Fruit fly (Drosophila melanogaster) whole organism, embryonic: ENCODE data around the gene Rab9.
A peak's percentile ranks its signal among the peaks of the same experiment; 100 is the strongest.

Experiments used
- Aef1 ChIP-seq: fragments of 200-800 bp; sonication (Bioruptor generic); IDR thresholded peaks from 3 replicates; pipeline ENCODE4 v1.3.6; 2022; ENCODE audit warnings: missing biosample characterization, missing genetic modification characterization
- B-H2 ChIP-seq: fragments of 200-800 bp; sonication (Bioruptor generic); optimal IDR thresholded peaks from 2 replicates; lab custom pipeline; 2018; ENCODE audit warnings: missing biosample characterization, mild to moderate bottlenecking, missing genetic modification characterization
- CG10543 ChIP-seq: fragments of 200-800 bp; sonication (Bioruptor generic); optimal IDR thresholded peaks from 3 replicates; lab custom pipeline; 2017; ENCODE audit warnings: missing biosample characterization, mild to moderate bottlenecking, missing genetic modification characterization, moderate library complexity
- CG10979 ChIP-seq: fragments of 200-800 bp; sonication (Bioruptor generic); optimal IDR thresholded peaks from 2 replicates; lab custom pipeline; 2018; ENCODE audit warnings: missing biosample characterization, mild to moderate bottlenecking, missing genetic modification characterization, moderate library complexity
- CG11504 ChIP-seq: fragments of 200-800 bp; sonication (Bioruptor generic); optimal IDR thresholded peaks from 3 replicates; lab custom pipeline; 2019; ENCODE audit warnings: missing biosample characterization, mild to moderate bottlenecking, missing genetic modification characterization, moderate library complexity
- CG1233 ChIP-seq: fragments of 200-800 bp; sonication (Bioruptor generic); optimal IDR thresholded peaks from 4 replicates; lab custom pipeline; 2018; ENCODE audit warnings: missing biosample characterization, mild to moderate bottlenecking, missing genetic modification characterization
- CG12769 ChIP-seq: fragments of 200-800 bp; sonication (Bioruptor generic); optimal IDR thresholded peaks from 2 replicates; lab custom pipeline; 2019; ENCODE audit warnings: missing biosample characterization, mild to moderate bottlenecking, missing genetic modification characterization, moderate library complexity
- CG13287 ChIP-seq: fragments of 200-800 bp; sonication (Bioruptor generic); IDR thresholded peaks from 2 replicates; pipeline ENCODE4 v1.3.6; 2022; ENCODE audit warnings: missing biosample characterization, missing genetic modification characterization; ENCODE audit not compliant: partially characterized antibody
- CG1529 ChIP-seq: fragments of 200-800 bp; sonication (Bioruptor generic); optimal IDR thresholded peaks from 3 replicates; lab custom pipeline; 2018; ENCODE audit warnings: missing biosample characterization, missing genetic modification characterization
- CG17912 ChIP-seq: fragments of 200-800 bp; sonication (Bioruptor generic); optimal IDR thresholded peaks from 2 replicates; lab custom pipeline; 2018; ENCODE audit warnings: missing biosample characterization, mild to moderate bottlenecking, missing genetic modification characterization
- CG2199 ChIP-seq: fragments of 200-800 bp; sonication (Bioruptor generic); IDR thresholded peaks from 3 replicates; pipeline ENCODE4 v1.3.6; 2022; ENCODE audit warnings: missing biosample characterization, missing genetic modification characterization
- CG30020 ChIP-seq: fragments of 200-800 bp; optimal IDR thresholded peaks from 2 replicates; lab custom pipeline; 2019; ENCODE audit warnings: missing biosample characterization, mild to moderate bottlenecking, missing genetic modification characterization, moderate library complexity
- CG31388 ChIP-seq: fragments of 200-800 bp; sonication (Bioruptor generic); optimal IDR thresholded peaks from 2 replicates; lab custom pipeline; 2016; ENCODE audit warnings: missing biosample characterization, missing genetic modification characterization
- CG5245 ChIP-seq: fragments of 200-800 bp; sonication (Bioruptor generic); optimal IDR thresholded peaks from 3 replicates; lab custom pipeline; 2016; ENCODE audit warnings: missing biosample characterization, missing genetic modification characterization
- CG6791 ChIP-seq: fragments of 200-800 bp; sonication (Bioruptor generic); IDR thresholded peaks from 3 replicates; pipeline ENCODE4 v1.3.6; 2022; ENCODE audit warnings: missing biosample characterization, missing genetic modification characterization; ENCODE audit not compliant: partially characterized antibody
- CG7357 ChIP-seq: fragments of 200-800 bp; sonication (Bioruptor generic); IDR thresholded peaks from 3 replicates; pipeline ENCODE4 v1.3.6; 2022; ENCODE audit warnings: missing biosample characterization, missing genetic modification characterization
- CG7786 ChIP-seq: fragments of 200-800 bp; sonication (Bioruptor generic); optimal IDR thresholded peaks from 2 replicates; lab custom pipeline; 2016; ENCODE audit warnings: missing biosample characterization, missing genetic modification characterization
- CG9437 ChIP-seq: fragments of 200-800 bp; sonication (Bioruptor generic); optimal IDR thresholded peaks from 2 replicates; lab custom pipeline; 2018; ENCODE audit warnings: missing biosample characterization, mild to moderate bottlenecking, missing genetic modification characterization
- CG9727 ChIP-seq: fragments of 200-800 bp; sonication (Bioruptor generic); optimal IDR thresholded peaks from 3 replicates; lab custom pipeline; 2017; ENCODE audit warnings: missing biosample characterization, mild to moderate bottlenecking, missing genetic modification characterization
- Ets65A ChIP-seq: fragments of 200-800 bp; sonication (Bioruptor generic); peaks from one replicate; lab custom pipeline; 2016; ENCODE audit warnings: missing biosample characterization, missing genetic modification characterization
- Hr78 ChIP-seq, 2 experiments: fragments of 200-800 bp in 1 of 2; fragments of >200 bp in 1 of 2; sonication (Bioruptor generic) in 1 of 2; optimal IDR thresholded peaks; 2 replicates each; lab custom pipeline; 2017 to 2019; ENCODE audit warnings: missing biosample characterization in 2 of 2, missing genetic modification characterization in 2 of 2, mild to moderate bottlenecking in 1 of 2, moderate library complexity in 1 of 2
- MTF-1 ChIP-seq: fragments of 200-800 bp; sonication (Bioruptor generic); optimal IDR thresholded peaks from 2 replicates; lab custom pipeline; 2018; ENCODE audit warnings: missing biosample characterization, mild to moderate bottlenecking, missing genetic modification characterization, borderline replicate concordance
- NfI ChIP-seq: fragments of 200-800 bp; sonication (Bioruptor generic); optimal IDR thresholded peaks from 3 replicates; lab custom pipeline; 2018; ENCODE audit warnings: missing biosample characterization, mild to moderate bottlenecking, missing genetic modification characterization, moderate library complexity
- Rfx ChIP-seq: fragments of 200-800 bp; sonication (Bioruptor generic); IDR thresholded peaks from 2 replicates; pipeline ENCODE4 v1.3.6; 2022; ENCODE audit warnings: missing biosample characterization, missing genetic modification characterization
- Usf ChIP-seq: fragments of 200-800 bp; sonication (Bioruptor generic); optimal IDR thresholded peaks from 2 replicates; lab custom pipeline; 2017; ENCODE audit warnings: missing genotype, missing biosample characterization, missing genetic modification characterization
- Vsx1 ChIP-seq: fragments of 200-800 bp; sonication (Bioruptor generic); optimal IDR thresholded peaks from 2 replicates; lab custom pipeline; 2017; ENCODE audit warnings: missing biosample characterization, mild to moderate bottlenecking, missing genetic modification characterization, missing genetic modification reagents
- caup ChIP-seq: fragments of 200-800 bp; sonication (Bioruptor generic); optimal IDR thresholded peaks from 3 replicates; lab custom pipeline; 2017; ENCODE audit warnings: missing biosample characterization, mild to moderate bottlenecking, missing genetic modification characterization, moderate library complexity; ENCODE audit not compliant: severe bottlenecking
- chinmo ChIP-seq: fragments of 200-800 bp; sonication (Bioruptor generic); IDR thresholded peaks from 4 replicates; pipeline ENCODE4 v1.3.6; 2022; ENCODE audit warnings: missing biosample characterization, missing genetic modification characterization; ENCODE audit not compliant: partially characterized antibody
- chn ChIP-seq: fragments of 200-800 bp; sonication (Bioruptor generic); optimal IDR thresholded peaks from 2 replicates; lab custom pipeline; 2016; ENCODE audit warnings: missing biosample characterization, missing genetic modification characterization
- ci ChIP-seq: fragments of 200-800 bp; sonication (Bioruptor generic); IDR thresholded peaks from 3 replicates; pipeline ENCODE4 v1.3.6; 2022; ENCODE audit warnings: missing biosample characterization, missing genetic modification characterization
- cwo ChIP-seq: fragments of 200-800 bp; sonication (Bioruptor generic); optimal IDR thresholded peaks from 3 replicates; lab custom pipeline; 2017; ENCODE audit warnings: missing biosample characterization, missing genetic modification characterization, mild to moderate bottlenecking, moderate library complexity, missing genetic modification reagents
- ftz-f1 ChIP-seq: fragments of 200-800 bp; sonication (Bioruptor generic); optimal IDR thresholded peaks from 2 replicates; lab custom pipeline; 2016; ENCODE audit warnings: missing biosample characterization, missing genetic modification characterization
- gsb-n ChIP-seq: fragments of 200-800 bp; sonication (Bioruptor generic); optimal IDR thresholded peaks from 3 replicates; lab custom pipeline; 2018; ENCODE audit warnings: missing biosample characterization, mild to moderate bottlenecking, missing genetic modification characterization
- hb ChIP-seq: fragments of 200-800 bp; sonication (Bioruptor generic); IDR thresholded peaks from 3 replicates; pipeline ENCODE4 v1.3.6; 2022; ENCODE audit warnings: missing biosample characterization, missing genetic modification characterization; ENCODE audit not compliant: partially characterized antibody
- ind ChIP-seq: fragments of 200-800 bp; sonication (Bioruptor generic); optimal IDR thresholded peaks from 3 replicates; lab custom pipeline; 2016; ENCODE audit warnings: missing biosample characterization, missing genetic modification characterization
- jumu ChIP-seq: fragments of 200-800 bp; sonication (Bioruptor generic); optimal IDR thresholded peaks from 3 replicates; lab custom pipeline; 2016; ENCODE audit warnings: missing biosample characterization, missing genetic modification characterization
- phol ChIP-seq: fragments of 200-800 bp; sonication (Bioruptor generic); optimal IDR thresholded peaks from 3 replicates; lab custom pipeline; 2018; ENCODE audit warnings: missing biosample characterization, mild to moderate bottlenecking, missing genetic modification characterization, moderate library complexity
- salm ChIP-seq: fragments of 200-800 bp; sonication (Bioruptor generic); optimal IDR thresholded peaks from 2 replicates; lab custom pipeline; 2018; ENCODE audit warnings: missing biosample characterization, mild to moderate bottlenecking, missing genetic modification characterization
- sr ChIP-seq: fragments of 200-800 bp; sonication (Bioruptor generic); IDR thresholded peaks from 3 replicates; pipeline ENCODE4 v1.3.6; 2022; ENCODE audit warnings: missing biosample characterization, missing genetic modification characterization
- usp ChIP-seq: fragments of >200 bp; optimal IDR thresholded peaks from 2 replicates; lab custom pipeline; 2017; ENCODE audit warnings: missing biosample characterization, missing genetic modification characterization

Gene Rab9

DNA sequence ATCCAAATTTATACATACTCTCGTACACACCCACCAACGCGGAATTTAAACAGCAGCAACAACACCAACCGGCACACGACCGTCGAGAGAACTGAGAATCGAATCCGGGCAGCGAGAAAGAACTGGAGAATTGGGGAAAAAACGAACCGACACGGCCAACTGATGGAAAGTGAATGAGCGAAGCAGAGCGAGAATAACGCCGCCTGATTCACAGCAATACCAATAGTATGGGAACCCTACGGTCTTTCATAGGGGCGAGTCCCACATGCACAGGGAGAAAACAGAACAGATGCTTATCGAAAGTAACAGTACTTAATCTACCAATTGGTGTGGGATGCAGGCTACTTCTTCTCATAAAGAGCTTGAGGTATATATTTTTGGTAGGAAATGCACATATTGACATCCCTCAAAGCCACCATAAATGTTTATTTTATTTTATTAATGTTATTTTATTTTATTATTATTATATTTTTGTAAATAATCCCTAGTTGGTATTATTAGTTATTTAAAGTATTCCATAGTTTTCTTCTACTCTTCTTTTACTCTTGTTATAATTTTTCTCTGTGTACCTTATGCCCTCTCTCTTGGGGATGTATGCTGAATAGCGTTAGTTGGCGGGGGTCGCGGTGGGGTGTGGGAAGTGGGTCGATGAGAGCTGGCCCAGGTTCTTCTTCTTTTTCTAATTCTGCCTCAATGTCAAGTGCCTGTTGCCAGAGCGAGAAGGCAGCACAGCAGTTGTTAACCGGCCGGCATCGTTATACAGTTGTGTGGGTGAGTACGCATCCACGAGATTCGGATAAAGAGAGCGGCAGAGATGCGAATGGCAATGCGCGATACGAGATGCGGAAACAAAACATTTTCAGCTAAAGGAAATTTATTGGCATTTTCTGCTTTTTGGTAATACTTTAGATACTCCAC lies 33.8 kb upstream of the Rab9 start, which contains the start of gene CG17544 (continued):
- peak; percentile 92 for TF ChIP-seq CG10543
- no peak for TF ChIP-seq chn (GFP tag; lab: Kevin White, UChicago)
- TF ChIP-seq CG1529: no peak

dm6 chr2L:19401914-19402313 lies 30.5 kb upstream of the Rab9 start:
- TF ChIP-seq CG7786 (GFP tag; lab: Kevin White, UChicago) (no peak), phol (tag; lab: Kevin White, UChicago) (no peak), CG2199 (GFP tag; lab: Robert Waterston, UW) (no peak), MTF-1 (GFP tag; lab: Kevin White, UChicago) (peak; percentile 39), ind (no peak), B-H2 (GFP tag; lab: Kevin White, UChicago) (no peak), CG10543 (peak; percentile 24), CG1233 (no peak), CG31388 (no peak), CG7357 (no peak), CG12769 (tag; lab: Kevin White, UChicago) (peak; percentile 59), CG6791 (GFP tag; lab: Robert Waterston, UW) (0 out of 3 replicates have a peak, but pooled peaks have one; percentile 22), CG30020 (tag; lab: Kevin White, UChicago) (no peak), salm (tag; lab: Kevin White, UChicago) (no peak), NfI (GFP tag; lab: Kevin White, UChicago) (peak; percentile 22), Aef1 (GFP tag; lab: Robert Waterston, UW) (no peak), CG5245 (no peak), Vsx1 (GFP tag; lab: Kevin White, UChicago) (no peak), cwo (GFP tag; lab: Kevin White, UChicago) (peak; percentile 68)

dm6 chr2L:19402667-19403066 lies 29.7 kb upstream of the Rab9 start:
- TF ChIP-seq caup (GFP tag; lab: Kevin White, UChicago) (no peak), sr (peak; percentile 55; the same call in 1 of the 3 replicates), Hr78 (GFP tag; optimal IDR thresholded peaks at IDR 0.05; lab: Kevin White, UChicago) (peak in 1 of 2 experiments; percentile 54), ci (GFP tag; lab: Robert Waterston, UW) (0 out of 3 replicates have a peak, but pooled peaks have one; percentile 13), CG12769 (tag; lab: Kevin White, UChicago) (peak; percentile 7), Rfx (GFP tag; lab: Robert Waterston, UW) (0 out of 2 replicates have a peak, but pooled peaks have one; percentile 5), hb (GFP tag; lab: Robert Waterston, UW) (no peak), usp (GFP tag; lab: Kevin White, UChicago) (no peak), chinmo (GFP tag; lab: Robert Waterston, UW) (0 out of 4 replicates have a peak, but pooled peaks have one; percentile 29), ftz-f1 (GFP tag; lab: Kevin White, UChicago) (peak; percentile 78)

DNA sequence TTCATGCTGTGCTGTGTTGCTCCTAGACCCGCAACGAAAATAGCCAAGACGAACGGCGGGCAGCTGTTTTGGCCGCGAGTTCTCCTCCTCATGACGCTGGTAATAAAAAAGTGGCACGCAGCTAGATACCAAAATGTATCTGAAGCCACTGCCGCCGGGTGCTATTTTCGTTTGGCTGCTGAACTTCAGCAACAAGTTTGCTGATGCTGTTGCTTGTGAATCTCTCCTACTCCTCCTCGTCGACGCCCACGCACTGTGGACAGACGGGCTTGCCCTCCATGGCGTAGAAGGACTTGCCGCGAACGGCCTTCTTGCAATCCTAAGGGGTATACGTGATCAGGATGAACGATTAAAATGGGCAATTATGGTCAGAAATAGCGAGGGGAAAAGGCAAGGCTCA lies 29.0 kb upstream of the Rab9 start:
- TF ChIP-seq hb (GFP tag; lab: Robert Waterston, UW) (0 out of 3 replicates have a peak, but pooled peaks have one; percentile 32), CG17912 (GFP tag; lab: Kevin White, UChicago) (no peak), jumu (GFP tag; lab: Kevin White, UChicago) (no peak), CG13287 (GFP tag; lab: Robert Waterston, UW) (no peak), gsb-n (tag; lab: Kevin White, UChicago) (no peak), CG12769 (tag; lab: Kevin White, UChicago) (peak; percentile 12), CG9727 (GFP tag; lab: Kevin White, UChicago) (no peak), CG10979 (tag; lab: Kevin White, UChicago) (no peak), sr (peak; percentile 74; the same call in 2 of the 3 replicates), Ets65A (GFP tag; lab: Kevin White, UChicago) (peak; percentile 23), CG9437 (GFP tag; lab: Kevin White, UChicago) (no peak), CG11504 (peak; percentile 52), Usf (GFP tag; lab: Kevin White, UChicago) (no peak)
